Fruit fly (Drosophila melanogaster): Measurements from ENCODE around the gene Pih1D1.
A peak's percentile ranks its signal among the peaks of the same experiment; 100 is the strongest.

Pih1D1 gene

DNA sequence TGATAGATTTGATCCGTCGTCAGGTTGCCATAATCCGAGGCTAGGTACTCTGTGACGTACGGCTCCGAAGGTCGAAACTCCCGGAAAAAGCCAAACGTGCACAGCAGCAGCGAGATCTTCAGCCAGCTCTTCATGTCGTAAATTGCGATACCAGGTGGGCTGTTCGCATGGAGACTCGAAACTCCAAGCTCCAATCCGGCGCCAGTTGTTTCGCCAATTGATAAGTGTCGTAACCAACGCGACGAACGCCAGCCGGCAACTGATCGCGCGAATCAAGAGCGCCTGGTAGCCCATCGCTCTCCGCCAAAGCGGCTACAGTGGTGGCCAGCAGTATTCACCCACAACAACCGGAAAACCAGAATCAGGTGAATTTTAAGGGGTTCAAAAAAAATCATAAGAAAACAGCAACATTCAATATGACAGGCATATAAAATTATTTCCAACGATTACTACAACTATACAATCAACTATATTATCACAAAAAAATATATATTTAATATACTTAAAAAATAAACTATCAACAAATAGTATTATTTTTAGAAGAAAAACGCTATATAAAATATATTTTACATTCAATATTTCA is 21.2 kb downstream of the Pih1D1 start, which contains the start of gene CG17036 (continued):
- TF ChIP-seq ase (GFP tag; IDR thresholded peaks at IDR 0.05): 0 out of 3 replicates have a peak, but pooled peaks have one; percentile 31
- TF ChIP-seq CG30020 (tag; optimal IDR thresholded peaks at IDR 0.05): no peak
- peak; percentile 52 for TF ChIP-seq CG9727 (GFP tag; optimal IDR thresholded peaks at IDR 0.05)
- peak; percentile 30 for TF ChIP-seq CG34376 (GFP tag; optimal IDR thresholded peaks at IDR 0.05)
- peak; percentile 43; the same call in 1 of the 3 replicates for TF ChIP-seq dysf (GFP tag; IDR thresholded peaks at IDR 0.05)
- TF ChIP-seq CG11456 (GFP tag; IDR thresholded peaks at IDR 0.05): peak; percentile 50; the same call in 1 of the 3 replicates
- TF ChIP-seq CG43689 (GFP tag; IDR thresholded peaks at IDR 0.05): no peak
- no peak for TF ChIP-seq crp (GFP tag; optimal IDR thresholded peaks at IDR 0.05)
- TF ChIP-seq CG13287 (GFP tag; IDR thresholded peaks at IDR 0.05; ENCODE audit: partially characterized antibody): 0 out of 2 replicates have a peak, but pooled peaks have one; percentile 19
- 0 out of 2 replicates have a peak, but pooled peaks have one; percentile 6 for TF ChIP-seq wdn (GFP tag; IDR thresholded peaks at IDR 0.05)
- peak; percentile 62; the same call in 1 of the 2 replicates for TF ChIP-seq CG32532 (GFP tag; IDR thresholded peaks at IDR 0.05)
- TF ChIP-seq dpn (GFP tag; optimal IDR thresholded peaks at IDR 0.05): peak in 1 of 2 experiments; percentile 16
- peak; percentile 40 for TF ChIP-seq CG12391 (tag; optimal IDR thresholded peaks at IDR 0.05)
- TF ChIP-seq CG10543 (GFP tag; optimal IDR thresholded peaks at IDR 0.05): peak; percentile 11
- peak; percentile 45 for TF ChIP-seq BtbVII (GFP tag; optimal IDR thresholded peaks at IDR 0.05)
- no peak for TF ChIP-seq otp (GFP tag; IDR thresholded peaks at IDR 0.05)
- TF ChIP-seq Dbx (GFP tag; IDR thresholded peaks at IDR 0.05): peak; percentile 55; the same call in 1 of the 3 replicates
- no peak for TF ChIP-seq sim (GFP tag; IDR thresholded peaks at IDR 0.05)
- TF ChIP-seq Ada2b (GFP tag; IDR thresholded peaks at IDR 0.05): peak; percentile 20; the same call in 1 of the 2 replicates
- no peak for TF ChIP-seq Lpt (GFP tag; optimal IDR thresholded peaks at IDR 0.05)
- TF ChIP-seq CG12155 (GFP tag; optimal IDR thresholded peaks at IDR 0.05): peak; percentile 5
- TF ChIP-seq prd (optimal IDR thresholded peaks at IDR 0.05): no peak
- peak; percentile 37; the same call in 1 of the 3 replicates for TF ChIP-seq prd (GFP tag; IDR thresholded peaks at IDR 0.05)
- peak; percentile 42 for TF ChIP-seq CG18262 (tag; optimal IDR thresholded peaks at IDR 0.05)
- TF ChIP-seq CG18599 (GFP tag; optimal IDR thresholded peaks at IDR 0.05): peak; percentile 32
- peak; percentile 2 for TF ChIP-seq Hr3 (GFP tag; optimal IDR thresholded peaks at IDR 0.05)
- TF ChIP-seq slbo (GFP tag; IDR thresholded peaks at IDR 0.05): peak; percentile 64
- peak; percentile 39; the same call in 1 of the 2 replicates for TF ChIP-seq Ptx1 (GFP tag; IDR thresholded peaks at IDR 0.05)
- TF ChIP-seq tup (GFP tag; optimal IDR thresholded peaks at IDR 0.05): no peak
- TF ChIP-seq sug (tag; optimal IDR thresholded peaks at IDR 0.05): peak; percentile 18
- peak; percentile 41 for TF ChIP-seq CG15514 (GFP tag; optimal IDR thresholded peaks at IDR 0.05)
- no peak for TF ChIP-seq CG6689 (GFP tag; IDR thresholded peaks at IDR 0.05)
- peak; percentile 17; the same call in 1 of the 2 replicates for TF ChIP-seq ham (GFP tag; IDR thresholded peaks at IDR 0.05)
- peak; percentile 66 for TF ChIP-seq Rfx (GFP tag; IDR thresholded peaks at IDR 0.05)
- no peak for TF ChIP-seq CG17186 (GFP tag; optimal IDR thresholded peaks at IDR 0.05)
- TF ChIP-seq CG7839 (tag; optimal IDR thresholded peaks at IDR 0.05): peak; percentile 58
- TF ChIP-seq CG9437 (GFP tag; optimal IDR thresholded peaks at IDR 0.05): peak; percentile 10
- TF ChIP-seq CG17802 (tag; optimal IDR thresholded peaks at IDR 0.05): no peak
- peak; percentile 36; the same call in 1 of the 2 replicates for TF ChIP-seq al (GFP tag; IDR thresholded peaks at IDR 0.05)
- peak; percentile 43 for TF ChIP-seq grau (tag; optimal IDR thresholded peaks at IDR 0.05)
- TF ChIP-seq lab (GFP tag; optimal IDR thresholded peaks at IDR 0.05): peak; percentile 47
- TF ChIP-seq Pdp1 (GFP tag; optimal IDR thresholded peaks at IDR 0.05): peak in 1 of 2 experiments; percentile 79
- TF ChIP-seq CG42726 (GFP tag; IDR thresholded peaks at IDR 0.05; ENCODE audit: partially characterized antibody): no peak
- TF ChIP-seq CG10366 (GFP tag; IDR thresholded peaks at IDR 0.05): 0 out of 2 replicates have a peak, but pooled peaks have one; percentile 13
- peak; percentile 10 for TF ChIP-seq Usf (GFP tag; optimal IDR thresholded peaks at IDR 0.05)
- TF ChIP-seq CG8388 (GFP tag; optimal IDR thresholded peaks at IDR 0.05): peak; percentile 93
- TF ChIP-seq tx (GFP tag; optimal IDR thresholded peaks at IDR 0.05): no peak
- TF ChIP-seq E2f1 (GFP tag; IDR thresholded peaks at IDR 0.05): 0 out of 2 replicates have a peak, but pooled peaks have one; percentile 15
- TF ChIP-seq Jarid2 (GFP tag; optimal IDR thresholded peaks at IDR 0.05): peak; percentile 8

All from whole organism, embryonic.